Worm (Caenorhabditis elegans): ENCODE results near the gene nhr-93.
"Not testable (repeated sequence)": the region's sequence is repeated elsewhere in the genome, so short reads cannot be mapped to it uniquely, and the experiment has no call there.

ce11 chrV:3570695-3571094, 32.5 kb upstream of the nhr-93 start, which contains the start of gene F40C5.2:
- TF ChIP-seq W03F9.2, him-1 (tag; optimal IDR thresholded peaks at IDR 0.05): not testable (repeated sequence)
